Worm (Caenorhabditis elegans): Measurements from ENCODE around the gene srg-17.

srg-17 gene

DNA sequence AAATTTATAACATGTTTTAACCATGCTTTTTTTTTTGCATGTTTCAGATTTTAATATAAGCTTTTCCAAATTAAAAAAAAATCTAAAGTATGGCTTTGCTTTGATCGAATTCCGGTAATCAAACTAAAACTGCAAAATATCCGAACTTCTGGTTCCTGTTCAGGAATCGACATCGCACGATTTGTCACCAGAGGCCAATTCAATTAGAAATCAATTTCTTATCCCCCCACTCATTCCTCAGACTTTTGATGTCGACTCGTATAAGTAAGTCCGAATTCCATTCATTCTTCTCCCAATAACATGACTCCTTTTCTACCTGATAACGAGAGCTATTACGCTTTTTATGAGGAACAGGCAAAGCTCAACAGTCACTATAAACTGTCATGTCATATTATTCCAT is 25.3 kb upstream of the srg-17 start, which contains the start of gene srh-27:
Gene srh-27 (plus strand): TSS at position 301 of the 400 bp plus-strand sequence.
- TF ChIP-seq blmp-1 (tag; optimal IDR thresholded peaks at IDR 0.05; ENCODE audit: insufficient read depth) = no peak
- no peak for TF ChIP-seq ama-1 (optimal IDR thresholded peaks at IDR 0.05)

DNA sequence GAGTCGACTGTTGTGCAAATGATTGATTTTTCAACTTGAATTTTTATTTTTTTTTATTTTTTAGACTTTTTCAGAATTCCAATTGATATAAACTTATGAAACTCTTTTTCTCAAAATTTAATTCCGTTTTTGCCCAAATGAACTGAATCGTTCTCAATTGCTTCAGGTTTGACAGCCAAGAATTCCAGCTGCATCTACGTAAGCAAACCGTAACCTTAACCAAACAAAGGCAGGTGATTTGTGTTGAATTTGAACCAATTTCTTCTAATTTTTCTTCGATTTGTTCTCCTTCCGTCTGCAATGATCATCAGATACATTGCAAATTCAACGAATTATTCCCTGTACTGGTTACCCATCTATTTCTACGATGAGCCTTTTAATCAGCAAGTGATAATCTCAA is 23.7 kb upstream of the srg-17 start, which contains the start of gene sre-34:
Gene sre-34 (plus strand): TSS at position 301 of the 400 bp plus-strand sequence.
- TF ChIP-seq elt-1 (tag; optimal IDR thresholded peaks at IDR 0.05) = no peak
- TF ChIP-seq mbf-1 (tag; optimal IDR thresholded peaks at IDR 0.05) = no peak
- no peak for TF ChIP-seq nhr-6 (tag; optimal IDR thresholded peaks at IDR 0.05)
- no peak for TF ChIP-seq unc-62 (GFP tag; optimal IDR thresholded peaks at IDR 0.05)
- no peak for TF ChIP-seq nhr-129 (tag; optimal IDR thresholded peaks at IDR 0.05)
- TF ChIP-seq F13H6.1 (tag; optimal IDR thresholded peaks at IDR 0.05) = no peak
- no peak for TF ChIP-seq unc-39 (tag; optimal IDR thresholded peaks at IDR 0.05)
- no peak for TF ChIP-seq sma-9 (GFP tag; optimal IDR thresholded peaks at IDR 0.05)
- TF ChIP-seq sma-9 (tag; optimal IDR thresholded peaks at IDR 0.05) = no peak
- TF ChIP-seq nhr-25 (tag; optimal IDR thresholded peaks at IDR 0.05) = no peak
- no peak for TF ChIP-seq dmd-4 (tag; optimal IDR thresholded peaks at IDR 0.05)

DNA sequence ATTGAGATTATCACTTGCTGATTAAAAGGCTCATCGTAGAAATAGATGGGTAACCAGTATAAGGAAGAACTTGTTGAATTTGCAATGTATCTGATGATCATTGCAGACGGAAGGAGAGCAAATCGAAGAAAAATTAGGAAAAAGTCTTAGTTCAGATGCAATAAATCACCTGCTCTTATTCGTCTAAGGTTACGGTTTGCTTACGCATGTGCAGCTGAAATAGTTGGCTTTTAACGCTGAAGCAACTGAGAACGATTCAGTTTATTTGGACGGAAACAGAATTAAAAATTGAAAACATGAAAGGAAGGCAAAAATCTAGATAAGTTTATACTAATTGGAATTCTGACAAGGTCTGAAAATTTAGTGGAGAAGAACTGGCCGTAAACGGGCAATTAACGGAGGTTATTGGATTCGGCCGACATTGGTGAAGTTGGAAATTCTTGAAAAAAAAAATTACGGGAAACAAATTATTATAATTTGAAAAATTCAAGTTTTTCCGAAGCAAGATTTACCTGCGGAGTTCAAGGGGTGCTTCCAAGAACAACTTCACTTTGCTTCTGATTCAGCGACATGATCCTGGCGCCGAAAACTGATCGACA is 20.7 kb upstream of the srg-17 start, which contains the start of the genes sre-35 and sre-33:
Gene sre-35 (minus strand): TSS at position 101 of the 599 bp plus-strand sequence.
Gene sre-33 (plus strand): TSS at position 549 of the 599 bp plus-strand sequence.
- no peak for TF ChIP-seq C34F6.9 (tag; optimal IDR thresholded peaks at IDR 0.05)
- no peak for TF ChIP-seq blmp-1 (tag; optimal IDR thresholded peaks at IDR 0.05; ENCODE audit: insufficient read depth)
- no peak for TF ChIP-seq unc-39 (tag; optimal IDR thresholded peaks at IDR 0.05)
- no peak for TF ChIP-seq nhr-21 (tag; optimal IDR thresholded peaks at IDR 0.05)
- TF ChIP-seq mdl-1 (tag; optimal IDR thresholded peaks at IDR 0.05) = no peak

DNA sequence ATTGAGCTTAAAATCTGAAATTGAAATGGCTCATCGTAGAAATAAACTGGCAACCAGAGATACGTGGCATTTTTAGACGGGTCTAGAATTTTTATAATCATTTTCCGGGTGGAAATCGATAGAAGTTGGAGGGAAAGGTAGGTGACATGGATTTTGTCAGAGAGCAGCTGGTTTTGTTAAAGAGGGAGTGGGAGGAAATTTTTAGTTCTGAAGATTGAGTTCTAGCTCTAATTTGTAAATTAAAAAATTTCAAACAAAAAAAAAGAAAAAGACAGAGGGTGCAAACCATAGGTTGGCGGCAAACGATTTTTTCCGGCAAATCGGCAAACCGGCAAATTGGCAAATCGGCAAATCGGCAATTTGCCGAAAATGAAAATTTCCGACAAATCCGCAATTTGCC is 16.9 kb upstream of the srg-17 start, which contains the start of gene sre-32:
Gene sre-32 (minus strand): TSS at position 101 of the 400 bp plus-strand sequence.
- TF ChIP-seq nhr-21 (tag; optimal IDR thresholded peaks at IDR 0.05) (no peak), elt-1 (tag; optimal IDR thresholded peaks at IDR 0.05) (no peak), egl-27 (tag; optimal IDR thresholded peaks at IDR 0.05) (no peak), nhr-77 (tag; optimal IDR thresholded peaks at IDR 0.05) (no peak), nhr-10 (tag; optimal IDR thresholded peaks at IDR 0.05) (no peak), nhr-25 (tag; optimal IDR thresholded peaks at IDR 0.05) (no peak), nhr-12 (tag; optimal IDR thresholded peaks at IDR 0.05) (no peak), crh-2 (tag; optimal IDR thresholded peaks at IDR 0.05) (no peak), fos-1 (tag; optimal IDR thresholded peaks at IDR 0.05) (no peak), F13H6.1 (tag; optimal IDR thresholded peaks at IDR 0.05) (no peak), blmp-1 (tag; optimal IDR thresholded peaks at IDR 0.05; ENCODE audit: insufficient read depth) (no peak), ZK546.5 (tag; optimal IDR thresholded peaks at IDR 0.05) (no peak), sem-4 (tag; optimal IDR thresholded peaks at IDR 0.05) (no peak)

DNA sequence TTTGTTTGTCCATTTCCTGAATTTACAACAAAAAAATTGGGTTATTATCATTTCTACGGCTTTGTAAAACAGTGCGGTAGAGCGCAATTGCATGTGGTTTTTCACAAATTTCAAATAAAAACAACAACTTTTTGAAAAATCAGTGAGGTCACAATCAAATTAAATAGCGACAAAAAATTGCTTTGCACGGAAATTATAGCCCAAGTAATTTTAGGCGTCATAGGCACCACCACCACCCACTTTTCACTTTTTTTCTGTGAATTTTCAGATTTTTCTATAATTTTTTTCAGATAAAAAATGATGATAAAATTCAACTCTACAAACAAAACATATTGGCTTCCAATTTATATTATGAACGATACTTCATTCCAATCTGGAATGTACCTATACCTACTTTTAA is 16.2 kb upstream of the srg-17 start, which contains the start of gene sre-38:
Gene sre-38 (plus strand): TSS at position 301 of the 400 bp plus-strand sequence.
- no peak for TF ChIP-seq lin-13 (GFP tag; optimal IDR thresholded peaks at IDR 0.05)
- TF ChIP-seq nhr-6 (tag; optimal IDR thresholded peaks at IDR 0.05) = no peak
- TF ChIP-seq egl-27 (tag; optimal IDR thresholded peaks at IDR 0.05) = no peak
- TF ChIP-seq nhr-237 (tag; optimal IDR thresholded peaks at IDR 0.05) = no peak
- TF ChIP-seq nhr-11 (tag; optimal IDR thresholded peaks at IDR 0.05) = no peak
- TF ChIP-seq nhr-10 (tag; optimal IDR thresholded peaks at IDR 0.05) = no peak
- no peak for TF ChIP-seq Y55F3AM.14 (GFP tag; optimal IDR thresholded peaks at IDR 0.05)
- no peak for TF ChIP-seq nhr-77 (tag; optimal IDR thresholded peaks at IDR 0.05)
- no peak for TF ChIP-seq nhr-12 (tag; optimal IDR thresholded peaks at IDR 0.05)
- TF ChIP-seq dmd-4 (tag; optimal IDR thresholded peaks at IDR 0.05) = no peak
- TF ChIP-seq ztf-4 (tag; optimal IDR thresholded peaks at IDR 0.05) = no peak
- TF ChIP-seq alr-1 (tag; optimal IDR thresholded peaks at IDR 0.05) = no peak
- TF ChIP-seq ztf-1 (GFP tag; conservative IDR thresholded peaks at IDR 0.05) = no peak
- no peak for TF ChIP-seq sem-4 (tag; optimal IDR thresholded peaks at IDR 0.05)
- TF ChIP-seq skn-1 (tag; optimal IDR thresholded peaks at IDR 0.05) = no peak
- TF ChIP-seq lsy-2 (tag; optimal IDR thresholded peaks at IDR 0.05) = no peak
- TF ChIP-seq crh-2 (tag; optimal IDR thresholded peaks at IDR 0.05) = no peak
- TF ChIP-seq aly-2 (tag; optimal IDR thresholded peaks at IDR 0.05) = no peak
- TF ChIP-seq unc-62 (GFP tag; optimal IDR thresholded peaks at IDR 0.05) = no peak
- no peak for TF ChIP-seq elt-1 (tag; optimal IDR thresholded peaks at IDR 0.05)

Measured in whole organism, L2 larva.